Worm (Caenorhabditis elegans) whole organism, young adult: Measurements from ENCODE around the gene spig-10.

Experiments
- F10E7.11 ChIP-seq: sonication (generic microtip); optimal IDR thresholded peaks from 2 replicates; lab custom pipeline; 2017; ENCODE audit warnings: mild to moderate bottlenecking, missing genetic modification characterization, moderate library complexity, missing compliant biosample characterization
- F22D6.2 ChIP-seq: sonication (generic microtip); optimal IDR thresholded peaks from 2 replicates; lab custom pipeline; 2016; ENCODE audit warnings: mild to moderate bottlenecking, missing genetic modification characterization, missing compliant biosample characterization
- F33H1.4 ChIP-seq: fragments of 200-800 bp; sonication (Bioruptor generic); IDR thresholded peaks from 2 replicates; pipeline ENCODE4 v1.3.6; 2022; ENCODE audit warnings: missing genetic modification reagents, missing genetic modification characterization, missing compliant biosample characterization
- F37B4.10 ChIP-seq: fragments of 200-800 bp; sonication (Bioruptor generic); IDR thresholded peaks from 2 replicates; pipeline ENCODE4 v1.3.6; 2022; ENCODE audit warnings: missing genetic modification characterization, missing compliant biosample characterization
- F55B11.4 ChIP-seq: sonication (generic microtip); optimal IDR thresholded peaks from 2 replicates; lab custom pipeline; 2016; ENCODE audit warnings: missing compliant biosample characterization, missing genetic modification characterization, borderline replicate concordance; ENCODE audit not compliant: insufficient read depth
- Y53F4B.3 ChIP-seq: fragments of 200-800 bp; sonication (Bioruptor generic); IDR thresholded peaks from 2 replicates; pipeline ENCODE4 v1.3.6; 2022; ENCODE audit warnings: missing genetic modification reagents, missing genetic modification characterization, missing compliant biosample characterization
- ama-1 ChIP-seq, 3 experiments: fragments of 150-350 bp in 1 of 3; sonication (generic microtip) in 2 of 3; optimal IDR thresholded peaks; 2 replicates each; lab custom pipeline; 2014 to 2018; ENCODE audit warnings: missing biosample characterization in 2 of 3, missing genetic modification characterization in 2 of 3, missing genetic modification reagents in 2 of 3
- athp-1 ChIP-seq: sonication (generic microtip); optimal IDR thresholded peaks from 2 replicates; lab custom pipeline; 2017; ENCODE audit warnings: mild to moderate bottlenecking, missing genetic modification characterization, missing compliant biosample characterization
- bed-2 ChIP-seq: fragments of 200-800 bp; sonication (Bioruptor generic); IDR thresholded peaks from 2 replicates; pipeline ENCODE4 v1.3.6; 2022; ENCODE audit warnings: missing genetic modification reagents, missing genetic modification characterization, missing compliant biosample characterization
- ceh-79 ChIP-seq: sonication (generic microtip); optimal IDR thresholded peaks from 2 replicates; lab custom pipeline; 2017; ENCODE audit warnings: mild to moderate bottlenecking, missing genetic modification characterization, missing compliant biosample characterization
- ceh-91 ChIP-seq: fragments of 200-800 bp; sonication (Bioruptor generic); IDR thresholded peaks from 2 replicates; pipeline ENCODE4 v1.3.6; 2022; ENCODE audit warnings: missing genetic modification reagents, missing genetic modification characterization, missing compliant biosample characterization
- die-1 ChIP-seq: sonication (generic microtip); optimal IDR thresholded peaks from 2 replicates; lab custom pipeline; 2016; ENCODE audit warnings: missing genotype, mild to moderate bottlenecking, missing genetic modification characterization, missing compliant biosample characterization
- dpff-1 ChIP-seq: sonication (generic microtip); optimal IDR thresholded peaks from 2 replicates; lab custom pipeline; 2017; ENCODE audit warnings: mild to moderate bottlenecking, missing genetic modification characterization, missing compliant biosample characterization
- dpl-1 ChIP-seq: fragments of 150-350 bp; optimal IDR thresholded peaks from 2 replicates; lab custom pipeline; 2014; ENCODE audit warnings: missing biosample characterization, missing genetic modification reagents, missing genetic modification characterization
- egl-44 ChIP-seq: fragments of 200-800 bp; sonication (Bioruptor generic); IDR thresholded peaks from 2 replicates; pipeline ENCODE4 v1.3.6; 2022; ENCODE audit warnings: missing genetic modification reagents, missing genetic modification characterization, missing compliant biosample characterization
- egrh-3 ChIP-seq: fragments of 200-800 bp; sonication (Bioruptor generic); IDR thresholded peaks from 2 replicates; pipeline ENCODE4 v1.3.6; 2022; ENCODE audit warnings: missing genetic modification reagents, missing genetic modification characterization, missing compliant biosample characterization
- gei-17 ChIP-seq: fragments of 200-800 bp; sonication (Bioruptor generic); optimal IDR thresholded peaks from 2 replicates; lab custom pipeline; 2018; ENCODE audit warnings: mild to moderate bottlenecking, missing genetic modification characterization, missing compliant biosample characterization
- hmg-1.2 ChIP-seq: fragments of 200-800 bp; sonication (Bioruptor generic); IDR thresholded peaks from 2 replicates; pipeline ENCODE4 v1.3.6; 2022; ENCODE audit warnings: missing genetic modification reagents, missing genetic modification characterization, missing compliant biosample characterization
- hrde-1 ChIP-seq: sonication (generic microtip); optimal IDR thresholded peaks from 2 replicates; lab custom pipeline; 2016; ENCODE audit warnings: missing genetic modification characterization, mild to moderate bottlenecking, missing compliant biosample characterization, moderate library complexity, missing genotype, missing genetic modification reagents, borderline replicate concordance
- lag-1 ChIP-seq: fragments of 200-800 bp; sonication (Bioruptor generic); IDR thresholded peaks from 2 replicates; pipeline ENCODE4 v1.3.6; 2022; ENCODE audit warnings: missing genetic modification reagents, missing genetic modification characterization, missing compliant biosample characterization
- let-526 ChIP-seq: fragments of 200-800 bp; sonication (Bioruptor generic); IDR thresholded peaks from 2 replicates; pipeline ENCODE4 v1.3.6; 2022; ENCODE audit warnings: missing genetic modification reagents, missing genetic modification characterization, missing compliant biosample characterization
- let-607 ChIP-seq, 2 experiments: fragments of 200-800 bp in 1 of 2; sonication (Bioruptor generic) in 1 of 2; sonication (generic microtip) in 1 of 2; optimal IDR thresholded peaks; 2 replicates each; lab custom pipeline; 2016 to 2018; ENCODE audit warnings: mild to moderate bottlenecking in 2 of 2, missing compliant biosample characterization in 2 of 2, missing genetic modification characterization in 2 of 2, moderate library complexity in 2 of 2, missing genotype in 1 of 2
- lin-40 ChIP-seq: sonication (generic microtip); optimal IDR thresholded peaks from 2 replicates; lab custom pipeline; 2016; ENCODE audit warnings: missing genetic modification characterization, mild to moderate bottlenecking, missing compliant biosample characterization, missing genotype, missing genetic modification reagents
- madf-10 ChIP-seq: sonication (generic microtip); optimal IDR thresholded peaks from 2 replicates; lab custom pipeline; 2016; ENCODE audit warnings: mild to moderate bottlenecking, missing genetic modification characterization, missing compliant biosample characterization
- mcd-1 ChIP-seq: fragments of 200-800 bp; sonication (Bioruptor generic); IDR thresholded peaks from 2 replicates; pipeline ENCODE4 v1.3.6; 2022; ENCODE audit warnings: missing genetic modification reagents, missing genetic modification characterization, missing compliant biosample characterization
- mel-28 ChIP-seq: sonication (generic microtip); optimal IDR thresholded peaks from 2 replicates; lab custom pipeline; 2016; ENCODE audit warnings: borderline replicate concordance, mild to moderate bottlenecking, missing genetic modification characterization, missing compliant biosample characterization
- nfyb-1 ChIP-seq: fragments of 200-800 bp; sonication (Bioruptor generic); IDR thresholded peaks from 2 replicates; pipeline ENCODE4 v1.3.6; 2022; ENCODE audit warnings: missing genetic modification reagents, missing genetic modification characterization, missing compliant biosample characterization
- nhr-27 ChIP-seq: fragments of 200-800 bp; sonication (Bioruptor generic); optimal IDR thresholded peaks from 2 replicates; lab custom pipeline; 2018; ENCODE audit warnings: mild to moderate bottlenecking, missing genetic modification characterization, moderate library complexity, missing compliant biosample characterization
- nhr-80 ChIP-seq: sonication (generic microtip); optimal IDR thresholded peaks from 2 replicates; lab custom pipeline; 2016; ENCODE audit warnings: missing genetic modification characterization, missing compliant biosample characterization
- pha-4 ChIP-seq: fragments of 150-350 bp; sonication (generic microtip); optimal IDR thresholded peaks from 2 replicates; lab custom pipeline; 2014; ENCODE audit warnings: missing biosample characterization, missing genetic modification reagents, missing genetic modification characterization
- rec-8 ChIP-seq, 2 experiments: sonication (generic microtip); optimal IDR thresholded peaks; 2 replicates each; lab custom pipeline; 2016; ENCODE audit warnings: mild to moderate bottlenecking in 2 of 2, missing genetic modification characterization in 2 of 2, missing genetic modification reagents in 2 of 2, missing genotype in 2 of 2, missing biosample characterization in 1 of 2, missing compliant biosample characterization in 1 of 2, moderate library complexity in 1 of 2
- sea-2 ChIP-seq: fragments of 200-800 bp; sonication (Bioruptor generic); IDR thresholded peaks from 2 replicates; pipeline ENCODE4 v1.3.6; 2022; ENCODE audit warnings: missing genetic modification characterization, missing compliant biosample characterization
- snpc-3.4 ChIP-seq: sonication (generic microtip); optimal IDR thresholded peaks from 2 replicates; lab custom pipeline; 2017; ENCODE audit warnings: missing genetic modification characterization, mild to moderate bottlenecking, missing compliant biosample characterization, antibody characterized with exemption, moderate library complexity, missing genotype, missing genetic modification reagents
- sptf-2 ChIP-seq: fragments of 200-800 bp; sonication (Bioruptor generic); optimal IDR thresholded peaks from 2 replicates; lab custom pipeline; 2018; ENCODE audit warnings: mild to moderate bottlenecking, missing genetic modification characterization, missing compliant biosample characterization
- tbp1 ChIP-seq: fragments of 200-800 bp; sonication (Bioruptor generic); optimal IDR thresholded peaks from 2 replicates; lab custom pipeline; 2018; ENCODE audit warnings: mild to moderate bottlenecking, missing genetic modification characterization, missing compliant biosample characterization
- unc-130 ChIP-seq: sonication (generic microtip); optimal IDR thresholded peaks from 2 replicates; lab custom pipeline; 2016; ENCODE audit warnings: missing genetic modification reagents, missing genetic modification characterization, missing compliant biosample characterization
- ztf-3 ChIP-seq: fragments of 200-800 bp; sonication (Bioruptor generic); optimal IDR thresholded peaks from 2 replicates; lab custom pipeline; 2018; ENCODE audit warnings: mild to moderate bottlenecking, missing genetic modification characterization, missing compliant biosample characterization

Gene spig-10

ce11 chrV:7015872-7016271, 9.8 kb downstream of the spig-10 start, which contains the start of gene C33G8.13:
Gene C33G8.13 (minus strand): TSS chrV:7015972.
- no peak for TF ChIP-seq dpff-1 (tag; lab: Kevin White, UChicago)
- no peak for TF ChIP-seq dpl-1
- no peak for TF ChIP-seq let-526
- no peak for TF ChIP-seq mcd-1
- no peak for TF ChIP-seq ceh-79 (tag; lab: Kevin White, UChicago)
- TF ChIP-seq nhr-27 (tag; lab: Kevin White, UChicago) = no peak
- no peak for TF ChIP-seq lag-1 (GFP tag; lab: Robert Waterston, UW)
- no peak for TF ChIP-seq die-1 (tag; lab: Kevin White, UChicago)
- TF ChIP-seq ama-1 (optimal IDR thresholded peaks at IDR 0.05; lab: Kevin White, UChicago) = no peak
- no peak for TF ChIP-seq ama-1 (GFP tag; optimal IDR thresholded peaks at IDR 0.05; lab: Kevin White, UChicago)
- TF ChIP-seq tbp1 = no peak
- TF ChIP-seq lin-40 (tag; lab: Kevin White, UChicago) = no peak
- no peak for TF ChIP-seq F37B4.10 (GFP tag; lab: Robert Waterston, UW)
- TF ChIP-seq F33H1.4 = no peak
- no peak for TF ChIP-seq egl-44 (GFP tag; lab: Robert Waterston, UW)
- TF ChIP-seq hrde-1 (tag; lab: Kevin White, UChicago) = no peak
- TF ChIP-seq egrh-3 = no peak

ce11 chrV:7017059-7017458, 11.0 kb downstream of the spig-10 start, which contains the start of gene srsx-32:
Gene srsx-32 (plus strand): TSS chrV:7017359.
- TF ChIP-seq let-526 = no peak
- TF ChIP-seq pha-4 (tag; lab: Kevin White, UChicago) = no peak
- no peak for TF ChIP-seq athp-1 (tag; lab: Kevin White, UChicago)
- TF ChIP-seq sea-2 (GFP tag; lab: Robert Waterston, UW) = no peak
- TF ChIP-seq bed-2 (GFP tag; lab: Robert Waterston, UW) = no peak
- TF ChIP-seq egl-44 (GFP tag; lab: Robert Waterston, UW) = no peak
- TF ChIP-seq let-607 (tag; optimal IDR thresholded peaks at IDR 0.05; lab: Kevin White, UChicago) = no peak
- TF ChIP-seq lag-1 (GFP tag; lab: Robert Waterston, UW) = no peak
- TF ChIP-seq egrh-3 = no peak
- no peak for TF ChIP-seq madf-10 (tag; lab: Kevin White, UChicago)
- no peak for TF ChIP-seq hmg-1.2
- no peak for TF ChIP-seq mel-28
- TF ChIP-seq F37B4.10 (GFP tag; lab: Robert Waterston, UW) = no peak
- TF ChIP-seq nhr-80 (tag; lab: Kevin White, UChicago) = no peak
- no peak for TF ChIP-seq F10E7.11
- no peak for TF ChIP-seq ztf-3 (GFP tag; lab: Kevin White, UChicago)
- no peak for TF ChIP-seq ceh-91 (GFP tag; lab: Robert Waterston, UW)
- no peak for TF ChIP-seq ama-1 (optimal IDR thresholded peaks at IDR 0.05; lab: Kevin White, UChicago)
- TF ChIP-seq ama-1 (GFP tag; optimal IDR thresholded peaks at IDR 0.05; lab: Kevin White, UChicago) = no peak
- TF ChIP-seq snpc-3.4 (tag; lab: Kevin White, UChicago) = no peak

DNA sequence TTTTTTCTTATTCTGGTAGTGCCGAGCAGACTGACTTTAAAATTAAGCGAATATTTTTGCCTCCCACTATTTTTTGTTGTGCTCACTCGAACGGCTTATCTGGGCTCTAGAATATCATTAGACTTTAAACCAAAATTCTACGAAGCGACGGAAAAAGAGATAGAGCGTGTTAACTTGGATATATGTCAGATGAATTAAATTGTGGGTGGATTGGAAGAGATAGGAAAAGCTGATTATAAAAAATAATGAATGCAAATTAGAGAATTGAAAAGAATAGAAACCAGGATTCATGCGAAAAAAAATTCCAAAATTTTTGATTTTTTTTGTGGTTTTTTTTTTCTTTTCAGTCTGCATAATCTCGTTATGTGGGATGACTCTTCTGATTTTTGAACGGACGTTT, 15.7 kb downstream of the spig-10 start, which contains the start of gene F20A1.4:
Gene F20A1.4, minus strand, starts transcription at position 101 of the 400 bp plus-strand sequence.
- TF ChIP-seq F22D6.2 (tag; lab: Kevin White, UChicago) = no peak
- TF ChIP-seq unc-130 (GFP tag; lab: Kevin White, UChicago) = no peak
- TF ChIP-seq rec-8 (tag; optimal IDR thresholded peaks at IDR 0.05; lab: Kevin White, UChicago) = no peak
- no peak for TF ChIP-seq egrh-3
- TF ChIP-seq sptf-2 (GFP tag; lab: Kevin White, UChicago) = no peak
- TF ChIP-seq athp-1 (tag; lab: Kevin White, UChicago) = no peak
- TF ChIP-seq gei-17 = no peak
- no peak for TF ChIP-seq nfyb-1
- no peak for TF ChIP-seq F55B11.4 (tag; lab: Kevin White, UChicago)
- TF ChIP-seq Y53F4B.3 (GFP tag; lab: Robert Waterston, UW) = no peak
